Worm (Caenorhabditis elegans) whole organism, midembryonic: ENCODE data around the gene nhr-10.

Experiments used
- cog-1 ChIP-seq: sonication (generic microtip); optimal IDR thresholded peaks from 2 replicates; lab custom pipeline; 2016; ENCODE audit warnings: missing genetic modification characterization, missing compliant biosample characterization
- flt-1 ChIP-seq: fragments of 200-800 bp; sonication (Bioruptor generic); IDR thresholded peaks from 2 replicates; pipeline ENCODE4 v1.3.6; 2022; ENCODE audit warnings: missing genetic modification characterization, missing compliant biosample characterization
- med-1 ChIP-seq: sonication (generic microtip); optimal IDR thresholded peaks from 2 replicates; lab custom pipeline; 2017; ENCODE audit warnings: missing genetic modification characterization, mild to moderate bottlenecking, missing compliant biosample characterization, antibody characterized with exemption, missing genetic modification reagents; ENCODE audit not compliant: insufficient read depth

DNA sequence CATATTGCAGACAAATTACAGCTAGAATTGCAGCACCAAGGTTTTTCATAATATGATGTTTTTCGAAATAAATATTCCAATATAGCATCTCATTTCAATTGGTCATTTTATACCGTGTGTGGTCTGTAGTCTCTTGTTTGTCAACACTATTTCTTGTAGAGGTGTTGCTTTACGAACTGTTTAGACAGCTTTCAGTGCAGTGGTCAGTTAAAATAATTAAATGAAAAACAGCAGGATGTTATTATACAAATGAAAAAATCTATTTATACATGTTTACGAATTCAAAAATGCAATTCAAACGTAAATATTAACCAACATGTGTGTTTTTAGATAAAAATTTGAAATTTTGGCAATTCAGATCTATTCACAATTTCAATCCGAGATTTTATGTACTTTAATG lies 3.4 kb downstream of the nhr-10 start, which contains the start of gene B0280.7:
- no peak for TF ChIP-seq cog-1 (tag; lab: Kevin White, UChicago)
- no peak for TF ChIP-seq med-1 (GFP tag; lab: Kevin White, UChicago)
- TF ChIP-seq flt-1, result no peak
